Worm (Caenorhabditis elegans): ENCODE measurements around the gene sup-1.

Gene sup-1

ce11 chrIII:11708722-11709121, 28.7 kb downstream of the sup-1 start, which contains the start of gene Y41C4A.8:
Gene Y41C4A.8, minus strand, starts transcription at chrIII:11708822.
- no peak for TF ChIP-seq sea-1 (GFP tag; conservative IDR thresholded peaks at IDR 0.05)

ce11 chrIII:11706665-11707064, 30.8 kb downstream of the sup-1 start, which contains the start of gene col-96:
Gene col-96, minus strand, starts transcription at chrIII:11706765.
- no peak for TF ChIP-seq ets-7 (tag; optimal IDR thresholded peaks at IDR 0.05)
- TF ChIP-seq tra-4 (tag; optimal IDR thresholded peaks at IDR 0.05): no peak
- TF ChIP-seq tbx-11 (GFP tag; IDR thresholded peaks at IDR 0.05): no peak
- no peak for TF ChIP-seq hmbx-1 (tag; optimal IDR thresholded peaks at IDR 0.05)
- TF ChIP-seq tbx-37 (GFP tag; conservative IDR thresholded peaks at IDR 0.05): no peak
- no peak for TF ChIP-seq B0310.2 (tag; optimal IDR thresholded peaks at IDR 0.05)
- no peak for TF ChIP-seq F13C5.2 (tag; optimal IDR thresholded peaks at IDR 0.05)
- TF ChIP-seq flt-1 (GFP tag; IDR thresholded peaks at IDR 0.05): no peak
- no peak for TF ChIP-seq ceh-13 (GFP tag; optimal IDR thresholded peaks at IDR 0.05)

ce11 chrIII:11705930-11706329, 31.5 kb downstream of the sup-1 start:
- no peak for TF ChIP-seq F13C5.2 (tag; optimal IDR thresholded peaks at IDR 0.05)
- no peak for TF ChIP-seq sea-1 (GFP tag; conservative IDR thresholded peaks at IDR 0.05)
- TF ChIP-seq ets-7 (tag; optimal IDR thresholded peaks at IDR 0.05): no peak
- no peak for TF ChIP-seq tbx-37 (GFP tag; conservative IDR thresholded peaks at IDR 0.05)
- TF ChIP-seq hmg-4 (GFP tag; optimal IDR thresholded peaks at IDR 0.05): no peak
- TF ChIP-seq ceh-13 (GFP tag; optimal IDR thresholded peaks at IDR 0.05): no peak
- no peak for TF ChIP-seq scrt-1 (GFP tag; IDR thresholded peaks at IDR 0.05)
- no peak for TF ChIP-seq B0310.2 (tag; optimal IDR thresholded peaks at IDR 0.05)
- no peak for TF ChIP-seq tra-4 (tag; optimal IDR thresholded peaks at IDR 0.05)
- TF ChIP-seq hnd-1 (tag; optimal IDR thresholded peaks at IDR 0.05): no peak
- no peak for TF ChIP-seq ceh-36 (tag; optimal IDR thresholded peaks at IDR 0.05)
- no peak for TF ChIP-seq hmbx-1 (tag; optimal IDR thresholded peaks at IDR 0.05)
- TF ChIP-seq aly-1 (tag; optimal IDR thresholded peaks at IDR 0.05): no peak
- TF ChIP-seq tbx-11 (GFP tag; IDR thresholded peaks at IDR 0.05): no peak
- TF ChIP-seq pes-1 (GFP tag; IDR thresholded peaks at IDR 0.05): no peak
- no peak for TF ChIP-seq ama-1 (optimal IDR thresholded peaks at IDR 0.05)
- no peak for TF ChIP-seq flt-1 (GFP tag; IDR thresholded peaks at IDR 0.05)

ce11 chrIII:11704377-11704978, 32.9 kb downstream of the sup-1 start:
- TF ChIP-seq hnd-1 (tag; optimal IDR thresholded peaks at IDR 0.05) (no peak), ama-1 (optimal IDR thresholded peaks at IDR 0.05) (no peak), hmbx-1 (tag; optimal IDR thresholded peaks at IDR 0.05) (no peak), scrt-1 (GFP tag; IDR thresholded peaks at IDR 0.05) (no peak), F13C5.2 (tag; optimal IDR thresholded peaks at IDR 0.05) (no peak), ets-7 (tag; optimal IDR thresholded peaks at IDR 0.05) (no peak), ceh-13 (GFP tag; optimal IDR thresholded peaks at IDR 0.05) (no peak), flt-1 (GFP tag; IDR thresholded peaks at IDR 0.05) (no peak), sea-1 (GFP tag; conservative IDR thresholded peaks at IDR 0.05) (no peak), B0310.2 (tag; optimal IDR thresholded peaks at IDR 0.05) (no peak), tra-4 (tag; optimal IDR thresholded peaks at IDR 0.05) (no peak), hmg-4 (GFP tag; optimal IDR thresholded peaks at IDR 0.05) (no peak), tbx-37 (GFP tag; conservative IDR thresholded peaks at IDR 0.05) (no peak), ceh-36 (tag; optimal IDR thresholded peaks at IDR 0.05) (no peak), aly-1 (tag; optimal IDR thresholded peaks at IDR 0.05) (no peak), pes-1 (GFP tag; IDR thresholded peaks at IDR 0.05) (no peak), tbx-11 (GFP tag; IDR thresholded peaks at IDR 0.05) (no peak)

ce11 chrIII:11703776-11704093, 33.7 kb downstream of the sup-1 start, which contains the start of gene col-95:
Gene col-95, plus strand, starts transcription at chrIII:11703994.
- TF ChIP-seq ama-1 (optimal IDR thresholded peaks at IDR 0.05) (no peak), flt-1 (GFP tag; IDR thresholded peaks at IDR 0.05) (no peak), hnd-1 (tag; optimal IDR thresholded peaks at IDR 0.05) (no peak), tbx-11 (GFP tag; IDR thresholded peaks at IDR 0.05) (no peak), B0310.2 (tag; optimal IDR thresholded peaks at IDR 0.05) (no peak), aly-1 (tag; optimal IDR thresholded peaks at IDR 0.05) (no peak), pes-1 (GFP tag; IDR thresholded peaks at IDR 0.05) (no peak), hmg-4 (GFP tag; optimal IDR thresholded peaks at IDR 0.05) (no peak), ceh-13 (GFP tag; optimal IDR thresholded peaks at IDR 0.05) (no peak), tra-4 (tag; optimal IDR thresholded peaks at IDR 0.05) (no peak)

ce11 chrIII:11703006-11703775, 34.2 kb downstream of the sup-1 start:
- no peak for TF ChIP-seq ets-7 (tag; optimal IDR thresholded peaks at IDR 0.05)
- no peak for TF ChIP-seq hmbx-1 (tag; optimal IDR thresholded peaks at IDR 0.05)
- TF ChIP-seq B0310.2 (tag; optimal IDR thresholded peaks at IDR 0.05): no peak
- no peak for TF ChIP-seq aly-1 (tag; optimal IDR thresholded peaks at IDR 0.05)
- no peak for TF ChIP-seq hmg-4 (GFP tag; optimal IDR thresholded peaks at IDR 0.05)
- no peak for TF ChIP-seq ceh-13 (GFP tag; optimal IDR thresholded peaks at IDR 0.05)
- TF ChIP-seq tbx-37 (GFP tag; conservative IDR thresholded peaks at IDR 0.05): no peak
- TF ChIP-seq F13C5.2 (tag; optimal IDR thresholded peaks at IDR 0.05): no peak
- no peak for TF ChIP-seq hnd-1 (tag; optimal IDR thresholded peaks at IDR 0.05)
- no peak for TF ChIP-seq ama-1 (optimal IDR thresholded peaks at IDR 0.05)

- TF ChIP-seq pes-1 (GFP tag; IDR thresholded peaks at IDR 0.05): no peak
- TF ChIP-seq B0310.2 (tag; optimal IDR thresholded peaks at IDR 0.05): peak; percentile 13
- 0 out of 2 replicates have a peak, but pooled peaks have one; percentile 16 for TF ChIP-seq tbx-11 (GFP tag; IDR thresholded peaks at IDR 0.05)
These were observed 35.6 kb downstream of the sup-1 start for ce11 chrIII:11701863-11702262.

- TF ChIP-seq ceh-13 (GFP tag; optimal IDR thresholded peaks at IDR 0.05): no peak
- TF ChIP-seq sea-1 (GFP tag; conservative IDR thresholded peaks at IDR 0.05): no peak
- no peak for TF ChIP-seq aly-1 (tag; optimal IDR thresholded peaks at IDR 0.05)
- no peak for TF ChIP-seq ama-1 (optimal IDR thresholded peaks at IDR 0.05)
These were observed 37.5 kb downstream of the sup-1 start, which contains the start of gene pqn-84 for ce11 chrIII:11699959-11700358. Gene pqn-84, plus strand, starts transcription at chrIII:11700259.
